Fruit fly (Drosophila melanogaster) whole organism, embryonic: ENCODE data around the gene CG34427.
A peak's percentile ranks its signal among the peaks of the same experiment; 100 is the strongest.

Source experiments
- CG10209 ChIP-seq: fragments of 200-800 bp; sonication (Bioruptor generic); optimal IDR thresholded peaks from 3 replicates; lab custom pipeline; 2017; ENCODE audit warnings: missing biosample characterization, mild to moderate bottlenecking, missing genetic modification characterization, missing genetic modification reagents
- CG10431 ChIP-seq: fragments of 200-800 bp; sonication (Bioruptor generic); optimal IDR thresholded peaks from 3 replicates; lab custom pipeline; 2018; ENCODE audit warnings: missing biosample characterization, mild to moderate bottlenecking, missing genetic modification characterization
- CG11504 ChIP-seq: fragments of 200-800 bp; sonication (Bioruptor generic); optimal IDR thresholded peaks from 3 replicates; lab custom pipeline; 2019; ENCODE audit warnings: missing biosample characterization, mild to moderate bottlenecking, missing genetic modification characterization, moderate library complexity
- CG14441 ChIP-seq: fragments of 200-800 bp; sonication (Bioruptor generic); IDR thresholded peaks from 2 replicates; pipeline ENCODE4 v1.3.6; 2022; ENCODE audit warnings: missing biosample characterization, missing genetic modification characterization
- CG1603 ChIP-seq: fragments of 200-800 bp; sonication (Bioruptor generic); optimal IDR thresholded peaks from 2 replicates; lab custom pipeline; 2019; ENCODE audit warnings: missing biosample characterization, mild to moderate bottlenecking, missing genetic modification characterization, moderate library complexity
- CG16779 ChIP-seq: fragments of 200-800 bp; sonication (Bioruptor generic); IDR thresholded peaks from 2 replicates; pipeline ENCODE4 v1.3.6; 2022; ENCODE audit warnings: missing biosample characterization, missing genetic modification characterization
- CG16863 ChIP-seq: fragments of 200-800 bp; sonication (Bioruptor generic); optimal IDR thresholded peaks from 3 replicates; lab custom pipeline; 2016; ENCODE audit warnings: missing biosample characterization, missing genetic modification characterization
- CG17186 ChIP-seq: fragments of 200-800 bp; sonication (Bioruptor generic); optimal IDR thresholded peaks from 3 replicates; lab custom pipeline; 2017; ENCODE audit warnings: missing biosample characterization, missing genetic modification reagents, missing genetic modification characterization
- CG17612 ChIP-seq: fragments of 200-800 bp; sonication (Bioruptor generic); IDR thresholded peaks from 2 replicates; pipeline ENCODE4 v1.3.6; 2022; ENCODE audit warnings: missing biosample characterization, missing genetic modification characterization
- CG18011 ChIP-seq: fragments of 200-800 bp; sonication (Bioruptor generic); optimal IDR thresholded peaks from 2 replicates; lab custom pipeline; 2017; ENCODE audit warnings: missing biosample characterization, missing genetic modification characterization, mild to moderate bottlenecking, moderate library complexity, missing genotype
- CG30020 ChIP-seq: fragments of 200-800 bp; optimal IDR thresholded peaks from 2 replicates; lab custom pipeline; 2019; ENCODE audit warnings: missing biosample characterization, mild to moderate bottlenecking, missing genetic modification characterization, moderate library complexity
- CG30403 ChIP-seq: fragments of 200-800 bp; sonication (Bioruptor generic); optimal IDR thresholded peaks from 3 replicates; lab custom pipeline; 2016; ENCODE audit warnings: missing biosample characterization, missing genetic modification characterization
- CG31224 ChIP-seq: fragments of 200-800 bp; sonication (Bioruptor generic); IDR thresholded peaks from 2 replicates; pipeline ENCODE4 v1.3.6; 2022; ENCODE audit warnings: missing biosample characterization, missing genetic modification characterization
- CG31441 ChIP-seq: fragments of 200-800 bp; sonication (Bioruptor generic); IDR thresholded peaks from 2 replicates; pipeline ENCODE4 v1.3.6; 2022; ENCODE audit warnings: missing biosample characterization, missing genetic modification characterization
- CG3726 ChIP-seq: fragments of 200-800 bp; sonication (Bioruptor generic); IDR thresholded peaks from 3 replicates; pipeline ENCODE4, ENCODE4 v1.3.6; 2022; ENCODE audit warnings: missing biosample characterization, missing genetic modification characterization
- CG6654 ChIP-seq: fragments of 200-800 bp; sonication (Bioruptor generic); optimal IDR thresholded peaks from 2 replicates; lab custom pipeline; 2017; ENCODE audit warnings: missing biosample characterization, mild to moderate bottlenecking, missing genetic modification characterization
- CG8359 ChIP-seq: fragments of 200-800 bp; sonication (Bioruptor generic); optimal IDR thresholded peaks from 2 replicates; lab custom pipeline; 2017; ENCODE audit warnings: missing biosample characterization, mild to moderate bottlenecking, missing genetic modification characterization, borderline replicate concordance
- CG9215 ChIP-seq: fragments of 200-800 bp; sonication (Bioruptor generic); IDR thresholded peaks from 2 replicates; pipeline ENCODE4 v1.3.6; 2022; ENCODE audit warnings: missing biosample characterization, missing genetic modification characterization
- CG9876 ChIP-seq: fragments of 200-800 bp; sonication (Bioruptor generic); optimal IDR thresholded peaks from 2 replicates; lab custom pipeline; 2016; ENCODE audit warnings: missing biosample characterization, missing genetic modification characterization
- Chrac-16 ChIP-seq: fragments of 200-800 bp; sonication (Bioruptor generic); optimal IDR thresholded peaks from 3 replicates; lab custom pipeline; 2016; ENCODE audit warnings: missing biosample characterization, missing genetic modification characterization
- Fer3 ChIP-seq: fragments of 200-800 bp; sonication (Bioruptor generic); optimal IDR thresholded peaks from 2 replicates; lab custom pipeline; 2018; ENCODE audit warnings: missing biosample characterization, mild to moderate bottlenecking, missing genetic modification characterization, moderate library complexity
- HLH4C ChIP-seq: fragments of 200-800 bp; sonication (Bioruptor generic); IDR thresholded peaks from 3 replicates; pipeline ENCODE4 v1.3.6; 2022; ENCODE audit warnings: missing biosample characterization, missing genetic modification characterization; ENCODE audit not compliant: partially characterized antibody
- NfI ChIP-seq: fragments of 200-800 bp; sonication (Bioruptor generic); optimal IDR thresholded peaks from 3 replicates; lab custom pipeline; 2018; ENCODE audit warnings: missing biosample characterization, mild to moderate bottlenecking, missing genetic modification characterization, moderate library complexity
- Oaz ChIP-seq: fragments of 200-800 bp; sonication (Bioruptor generic); IDR thresholded peaks from 2 replicates; pipeline ENCODE4 v1.3.6; 2022; ENCODE audit warnings: missing biosample characterization, missing genetic modification characterization
- Sry-β ChIP-seq: fragments of 200-800 bp; sonication (Bioruptor generic); optimal IDR thresholded peaks from 2 replicates; lab custom pipeline; 2018; ENCODE audit warnings: missing biosample characterization, mild to moderate bottlenecking, missing genetic modification characterization, moderate library complexity
- Ssrp ChIP-seq: fragments of 200-800 bp; sonication (Bioruptor generic); optimal IDR thresholded peaks from 2 replicates; lab custom pipeline; 2018; ENCODE audit warnings: missing biosample characterization, mild to moderate bottlenecking, missing genetic modification characterization, moderate library complexity
- TFAM ChIP-seq: fragments of 200-800 bp; sonication (Bioruptor generic); optimal IDR thresholded peaks from 2 replicates; lab custom pipeline; 2017; ENCODE audit warnings: missing biosample characterization, missing genetic modification characterization, inconsistent platforms
- Taf1 ChIP-seq: fragments of 200-800 bp; sonication (Bioruptor generic); IDR thresholded peaks from 2 replicates; pipeline ENCODE4 v1.3.6; 2022; ENCODE audit warnings: missing biosample characterization, missing genetic modification characterization
- cwo ChIP-seq: fragments of 200-800 bp; sonication (Bioruptor generic); optimal IDR thresholded peaks from 3 replicates; lab custom pipeline; 2017; ENCODE audit warnings: missing biosample characterization, missing genetic modification characterization, mild to moderate bottlenecking, moderate library complexity, missing genetic modification reagents
- dm ChIP-seq: fragments of 200-800 bp; sonication (Bioruptor generic); optimal IDR thresholded peaks from 3 replicates; lab custom pipeline; 2016; ENCODE audit warnings: missing biosample characterization, missing genetic modification characterization
- esg ChIP-seq: fragments of 200-800 bp; sonication (Bioruptor generic); conservative IDR thresholded peaks from 2 replicates; pipeline ENCODE4 v1.3.6; 2022; ENCODE audit warnings: missing biosample characterization, missing genetic modification characterization
- gce ChIP-seq: fragments of 200-800 bp; sonication (Bioruptor generic); IDR thresholded peaks from 3 replicates; pipeline ENCODE4 v1.3.6; 2022; ENCODE audit warnings: missing biosample characterization, missing genetic modification characterization
- gem ChIP-seq: fragments of 200-800 bp; sonication (Bioruptor generic); optimal IDR thresholded peaks from 2 replicates; lab custom pipeline; 2019; ENCODE audit warnings: missing biosample characterization, mild to moderate bottlenecking, missing genetic modification characterization, moderate library complexity
- hkb ChIP-seq, 2 experiments: fragments of 200-800 bp in 1 of 2; fragments of >200 bp in 1 of 2; sonication (Bioruptor generic) in 1 of 2; IDR thresholded peaks in 1 of 2; optimal IDR thresholded peaks in 1 of 2; 2 replicates each; pipeline versions ENCODE4 v1.3.6 to Lab custom; 2017 to 2022; ENCODE audit warnings: missing biosample characterization in 1 of 2, missing genetic modification characterization in 1 of 2
- pho ChIP-seq: fragments of 200-800 bp; sonication (Bioruptor generic); optimal IDR thresholded peaks from 2 replicates; lab custom pipeline; 2016; ENCODE audit warnings: missing biosample characterization, missing genetic modification characterization
- phol ChIP-seq: fragments of 200-800 bp; sonication (Bioruptor generic); optimal IDR thresholded peaks from 3 replicates; lab custom pipeline; 2018; ENCODE audit warnings: missing biosample characterization, mild to moderate bottlenecking, missing genetic modification characterization, moderate library complexity
- pum ChIP-seq: fragments of 200-800 bp; sonication (Bioruptor generic); optimal IDR thresholded peaks from 2 replicates; lab custom pipeline; 2016; ENCODE audit warnings: missing biosample characterization, missing genetic modification characterization
- ranshi ChIP-seq: fragments of 200-800 bp; sonication (Bioruptor generic); IDR thresholded peaks from 2 replicates; pipeline ENCODE4 v1.3.6; 2022; ENCODE audit warnings: missing biosample characterization, missing genetic modification characterization
- run ChIP-seq: fragments of 200-800 bp; sonication (Bioruptor generic); optimal IDR thresholded peaks from 3 replicates; lab custom pipeline; 2018; ENCODE audit warnings: missing biosample characterization, mild to moderate bottlenecking, missing genetic modification characterization
- sim ChIP-seq: fragments of 200-800 bp; sonication (Bioruptor generic); IDR thresholded peaks from 2 replicates; pipeline ENCODE4 v1.3.6; 2022; ENCODE audit warnings: missing biosample characterization, missing genetic modification characterization
- slbo ChIP-seq: fragments of 200-800 bp; sonication (Bioruptor generic); IDR thresholded peaks from 2 replicates; pipeline ENCODE4 v1.3.6; 2022; ENCODE audit warnings: missing biosample characterization, missing genetic modification characterization
- sob ChIP-seq: fragments of 200-800 bp; sonication (Bioruptor generic); IDR thresholded peaks from 2 replicates; pipeline ENCODE4 v1.3.6; 2022; ENCODE audit warnings: missing biosample characterization, missing genetic modification characterization
- stwl ChIP-seq: fragments of 200-800 bp; sonication (Bioruptor generic); optimal IDR thresholded peaks from 3 replicates; lab custom pipeline; 2018; ENCODE audit warnings: missing biosample characterization, mild to moderate bottlenecking, missing genetic modification characterization, moderate library complexity
- ttk ChIP-seq: fragments of 200-800 bp; sonication (Bioruptor generic); IDR thresholded peaks from 2 replicates; pipeline ENCODE4 v2.1.2; 2022; ENCODE audit warnings: missing biosample characterization, missing genetic modification characterization
- unc-4 ChIP-seq: fragments of 200-800 bp; sonication (Bioruptor generic); IDR thresholded peaks from 2 replicates; pipeline ENCODE4 v1.3.6; 2022; ENCODE audit warnings: missing biosample characterization, missing genetic modification characterization; ENCODE audit not compliant: partially characterized antibody
- vfl ChIP-seq: fragments of 200-800 bp; sonication (Bioruptor generic); optimal IDR thresholded peaks from 2 replicates; lab custom pipeline; 2016; ENCODE audit warnings: missing biosample characterization, missing genetic modification characterization
- vvl ChIP-seq: fragments of 200-800 bp; sonication (Bioruptor generic); IDR thresholded peaks from 2 replicates; pipeline ENCODE4 v1.3.6; 2022; ENCODE audit warnings: missing biosample characterization, missing genetic modification characterization
- wek ChIP-seq: fragments of 200-800 bp; sonication (Bioruptor generic); optimal IDR thresholded peaks from 3 replicates; lab custom pipeline; 2018; ENCODE audit warnings: missing biosample characterization, mild to moderate bottlenecking, missing genetic modification characterization, moderate library complexity
- zfh2 ChIP-seq: fragments of 200-800 bp; sonication (Bioruptor generic); optimal IDR thresholded peaks from 2 replicates; lab custom pipeline; 2016; ENCODE audit warnings: missing biosample characterization, missing genetic modification characterization

CG34427 gene

dm6 chr3L:8852907-8853306 is 48.3 kb downstream of the CG34427 start (continued):
- TF ChIP-seq unc-4 (GFP tag; lab: Robert Waterston, UW) (no peak), vvl (GFP tag; lab: Robert Waterston, UW) (peak; percentile 41), TFAM (GFP tag; lab: Kevin White, UChicago) (no peak), cwo (GFP tag; lab: Kevin White, UChicago) (peak; percentile 31), esg (GFP tag; lab: Robert Waterston, UW) (0 out of 2 replicates have a peak, but pooled peaks have one; percentile 19), CG10431 (GFP tag; lab: Kevin White, UChicago) (no peak), Sry-β (no peak), slbo (GFP tag; lab: Robert Waterston, UW) (peak; percentile 82), CG1603 (tag; lab: Kevin White, UChicago) (peak; percentile 56), CG16863 (GFP tag; lab: Kevin White, UChicago) (no peak), stwl (tag; lab: Kevin White, UChicago) (no peak), CG17186 (no peak), run (tag; lab: Kevin White, UChicago) (no peak), CG16779 (GFP tag; lab: Robert Waterston, UW) (0 out of 2 replicates have a peak, but pooled peaks have one; percentile 25), CG31441 (GFP tag; lab: Robert Waterston, UW) (0 out of 2 replicates have a peak, but pooled peaks have one; percentile 31), CG30020 (tag; lab: Kevin White, UChicago) (no peak), phol (no peak), sob (0 out of 2 replicates have a peak, but pooled peaks have one; percentile 18), Ssrp (tag; lab: Kevin White, UChicago) (peak; percentile 12), HLH4C (GFP tag; lab: Robert Waterston, UW) (no peak), CG3726 (GFP tag; lab: Robert Waterston, UW) (0 out of 3 replicates have a peak, but pooled peaks have one; percentile 8), Oaz (peak; percentile 30; the same call in 1 of the 2 replicates), CG30403 (GFP tag; lab: Kevin White, UChicago) (peak; percentile 35), gce (GFP tag; lab: Robert Waterston, UW) (0 out of 3 replicates have a peak, but pooled peaks have one; percentile 24), wek (GFP tag; lab: Kevin White, UChicago) (no peak), Fer3 (tag; lab: Kevin White, UChicago) (peak; percentile 6), CG9876 (GFP tag; lab: Kevin White, UChicago) (peak; percentile 14), CG18011 (GFP tag; lab: Kevin White, UChicago) (no peak), sim (0 out of 2 replicates have a peak, but pooled peaks have one; percentile 10), CG11504 (tag; lab: Kevin White, UChicago) (peak; percentile 48), CG17612 (GFP tag; lab: Robert Waterston, UW) (no peak), pum (peak; percentile 11), dm (GFP tag; lab: Kevin White, UChicago) (no peak), CG8359 (GFP tag; lab: Kevin White, UChicago) (no peak), gem (tag; lab: Kevin White, UChicago) (peak; percentile 40), ranshi (GFP tag; lab: Robert Waterston, UW) (peak; percentile 37; the same call in 1 of the 2 replicates), pho (GFP tag; lab: Kevin White, UChicago) (peak; percentile 38), CG14441 (GFP tag; lab: Robert Waterston, UW) (peak; percentile 74), CG9215 (GFP tag; lab: Robert Waterston, UW) (peak; percentile 35; the same call in 1 of the 2 replicates), ttk (GFP tag; lab: Robert Waterston, UW) (peak; percentile 31; the same call in 1 of the 2 replicates), vfl (GFP tag; lab: Kevin White, UChicago) (no peak), NfI (GFP tag; lab: Kevin White, UChicago) (peak; percentile 19), CG10209 (GFP tag; lab: Kevin White, UChicago) (no peak), hkb (optimal IDR thresholded peaks at IDR 0.05; lab: Kevin White, UChicago) (no peak), hkb (GFP tag; IDR thresholded peaks at IDR 0.05; lab: Robert Waterston, UW) (peak; percentile 66), zfh2 (GFP tag; lab: Kevin White, UChicago) (peak; percentile 16), Chrac-16 (GFP tag; lab: Kevin White, UChicago) (peak; percentile 20), CG31224 (GFP tag; lab: Robert Waterston, UW) (peak; percentile 46; the same call in 1 of the 2 replicates), Taf1 (GFP tag; lab: Robert Waterston, UW) (0 out of 2 replicates have a peak, but pooled peaks have one; percentile 13), CG6654 (GFP tag; lab: Kevin White, UChicago) (no peak)
